Worm (Caenorhabditis elegans) whole organism, L4/young adult: ENCODE measurements around the gene sri-46.

Source experiments
- W03F9.2 ChIP-seq: fragments of 150-350 bp; optimal IDR thresholded peaks from 2 replicates; lab custom pipeline; 2014; ENCODE audit warnings: missing biosample characterization, missing genetic modification characterization
- dao-5 ChIP-seq: sonication (generic microtip); optimal IDR thresholded peaks from 2 replicates; lab custom pipeline; 2016; ENCODE audit warnings: missing genotype, missing genetic modification characterization, moderate library complexity, missing compliant biosample characterization
- him-1 ChIP-seq: sonication (generic microtip); optimal IDR thresholded peaks from 2 replicates; lab custom pipeline; 2016; ENCODE audit warnings: missing genotype, missing genetic modification reagents, missing genetic modification characterization, missing compliant biosample characterization

- no peak for TF ChIP-seq him-1
- no peak for TF ChIP-seq W03F9.2
- TF ChIP-seq dao-5 = no peak
These were observed 49.8 kb downstream of the sri-46 start for ce11 chrII:621141-621540.
